Fruit fly (Drosophila melanogaster): Measurements from ENCODE around the gene CG6204.
A peak's percentile ranks its signal among the peaks of the same experiment; 100 is the strongest.

CG6204 gene

DNA sequence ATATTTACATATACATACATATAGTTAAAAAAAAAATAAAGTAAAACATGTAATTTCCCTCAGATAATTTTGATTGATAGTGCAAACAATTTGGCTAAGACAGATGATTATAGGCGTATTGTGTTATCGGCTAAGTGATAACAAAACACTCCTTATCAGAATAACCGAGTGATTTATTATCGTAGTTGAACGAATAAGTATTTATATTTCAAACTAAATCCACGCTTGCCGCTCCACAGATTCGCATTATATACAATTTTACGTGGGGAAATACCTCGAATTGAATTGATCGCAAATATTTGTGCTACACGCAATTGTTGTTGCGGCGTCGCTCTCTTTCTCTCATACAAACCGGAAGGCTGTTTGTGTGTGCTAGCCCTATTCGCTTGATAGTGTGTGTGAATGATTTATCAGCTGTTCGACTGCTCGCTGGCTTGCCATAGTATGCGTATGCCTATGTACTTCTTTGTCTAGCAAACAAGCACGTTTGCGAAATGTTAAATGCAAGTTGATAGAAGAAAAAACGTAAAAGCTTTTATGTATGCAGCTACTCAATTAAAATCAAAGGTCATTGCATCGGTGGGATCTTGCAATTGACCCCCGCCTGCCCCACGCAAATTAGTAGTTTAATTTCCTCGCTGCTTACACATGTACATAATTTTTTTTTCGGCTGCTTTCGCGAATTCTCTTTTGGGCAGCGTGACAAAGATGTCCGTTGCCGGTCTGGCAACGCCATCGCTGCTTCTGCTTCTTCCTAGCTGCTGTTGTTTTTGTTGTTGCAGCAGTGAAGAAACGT is 39.9 kb downstream of the CG6204 start (continued):
- no peak for TF ChIP-seq CG15269 (tag; optimal IDR thresholded peaks at IDR 0.05)
- no peak for TF ChIP-seq sug (tag; optimal IDR thresholded peaks at IDR 0.05)
- peak; percentile 20 for TF ChIP-seq CG13775 (GFP tag; optimal IDR thresholded peaks at IDR 0.05)
- no peak for TF ChIP-seq Sox100B (GFP tag; optimal IDR thresholded peaks at IDR 0.05)
- no peak for TF ChIP-seq cad (GFP tag; optimal IDR thresholded peaks at IDR 0.05)
- TF ChIP-seq CG4404 (GFP tag; IDR thresholded peaks at IDR 0.05), result no peak
- no peak for TF ChIP-seq E2f1 (GFP tag; IDR thresholded peaks at IDR 0.05)
- no peak for TF ChIP-seq slou (GFP tag; optimal IDR thresholded peaks at IDR 0.05)
- no peak for TF ChIP-seq ken (GFP tag; IDR thresholded peaks at IDR 0.05)
- peak; percentile 15 for TF ChIP-seq Max (GFP tag; optimal IDR thresholded peaks at IDR 0.05)
- TF ChIP-seq luna (GFP tag; optimal IDR thresholded peaks at IDR 0.05), result no peak
- TF ChIP-seq Taf1 (GFP tag; IDR thresholded peaks at IDR 0.05), result no peak
- TF ChIP-seq cato (GFP tag; optimal IDR thresholded peaks at IDR 0.05; ENCODE audit: borderline replicate concordance), result no peak
- peak; percentile 14 for TF ChIP-seq CG2202 (tag; optimal IDR thresholded peaks at IDR 0.05)
- TF ChIP-seq CG14441 (GFP tag; IDR thresholded peaks at IDR 0.05), result no peak
- TF ChIP-seq Fer1 (GFP tag; optimal IDR thresholded peaks at IDR 0.05), result peak; percentile 4
- TF ChIP-seq CG2875 (GFP tag; optimal IDR thresholded peaks at IDR 0.05), result no peak
- TF ChIP-seq sens (GFP tag), result peak; percentile 85
- no peak for TF ChIP-seq CG6813 (GFP tag; optimal IDR thresholded peaks at IDR 0.05)
- no peak for TF ChIP-seq bigmax (GFP tag; optimal IDR thresholded peaks at IDR 0.05)
- TF ChIP-seq CG6683 (GFP tag; optimal IDR thresholded peaks at IDR 0.05), result no peak
- TF ChIP-seq CG10543 (GFP tag; optimal IDR thresholded peaks at IDR 0.05), result no peak
- TF ChIP-seq caup (GFP tag; optimal IDR thresholded peaks at IDR 0.05; ENCODE audit: severe bottlenecking), result no peak
- TF ChIP-seq CG16813 (GFP tag; IDR thresholded peaks at IDR 0.05; ENCODE audit: partially characterized antibody), result no peak
- TF ChIP-seq CG8765 (GFP tag; IDR thresholded peaks at IDR 0.05), result no peak
- peak; percentile 57; the same call in 1 of the 3 replicates for TF ChIP-seq ci (GFP tag; IDR thresholded peaks at IDR 0.05)
- peak in 1 of 2 experiments; percentile 26 for TF ChIP-seq Trl (optimal IDR thresholded peaks at IDR 0.05)
- no peak for TF ChIP-seq Trl (GFP tag; optimal IDR thresholded peaks at IDR 0.05)
- TF ChIP-seq bab2 (GFP tag; optimal IDR thresholded peaks at IDR 0.05), result no peak
- no peak for TF ChIP-seq CG7928 (GFP tag; optimal IDR thresholded peaks at IDR 0.05)
- TF ChIP-seq chm (GFP tag; IDR thresholded peaks at IDR 0.05), result no peak
- TF ChIP-seq Atf-2 (GFP tag; optimal IDR thresholded peaks at IDR 0.05), result no peak
- TF ChIP-seq onecut (GFP tag; IDR thresholded peaks at IDR 0.05), result no peak
- peak in 1 of 2 experiments; percentile 5 for TF ChIP-seq tll (GFP tag; optimal IDR thresholded peaks at IDR 0.05)
- TF ChIP-seq fd64A (GFP tag; optimal IDR thresholded peaks at IDR 0.05), result no peak
- no peak for TF ChIP-seq mld (GFP tag; IDR thresholded peaks at IDR 0.05; ENCODE audit: partially characterized antibody)
- TF ChIP-seq CG6791 (GFP tag; IDR thresholded peaks at IDR 0.05; ENCODE audit: partially characterized antibody), result no peak
- no peak for TF ChIP-seq tx (GFP tag; optimal IDR thresholded peaks at IDR 0.05)
- TF ChIP-seq CG13296 (GFP tag; optimal IDR thresholded peaks at IDR 0.05), result no peak
- TF ChIP-seq BEAF-32 (GFP tag; optimal IDR thresholded peaks at IDR 0.05), result peak; percentile 7
- TF ChIP-seq CG17328 (GFP tag; IDR thresholded peaks at IDR 0.05), result no peak
- TF ChIP-seq ssp (GFP tag; IDR thresholded peaks at IDR 0.05), result no peak
- TF ChIP-seq slp2 (GFP tag; optimal IDR thresholded peaks at IDR 0.05), result peak; percentile 8
- no peak for TF ChIP-seq ac (GFP tag; optimal IDR thresholded peaks at IDR 0.05)
- TF ChIP-seq CG9215 (GFP tag; IDR thresholded peaks at IDR 0.05), result no peak
- TF ChIP-seq tna (GFP tag; IDR thresholded peaks at IDR 0.05; ENCODE audit: partially characterized antibody), result no peak
- TF ChIP-seq ara (GFP tag; IDR thresholded peaks at IDR 0.05), result 0 out of 2 replicates have a peak, but pooled peaks have one; percentile 23
- no peak for TF ChIP-seq dati (GFP tag; IDR thresholded peaks at IDR 0.05)
- TF ChIP-seq sna (GFP tag; IDR thresholded peaks at IDR 0.05; ENCODE audit: partially characterized antibody), result 0 out of 2 replicates have a peak, but pooled peaks have one; percentile 18
